Worm (Caenorhabditis elegans) whole organism, late embryonic: Measurements from ENCODE around the gene grd-13.
A peak's percentile ranks its signal among the peaks of the same experiment; 100 is the strongest.

Source experiments
- C08G9.2 ChIP-seq: sonication (generic microtip); optimal IDR thresholded peaks from 2 replicates; lab custom pipeline; 2016; ENCODE audit warnings: mild to moderate bottlenecking, missing genetic modification characterization, moderate library complexity, missing compliant biosample characterization
- C38D4.7 ChIP-seq: fragments of 200-800 bp; sonication (Bioruptor generic); optimal IDR thresholded peaks from 2 replicates; lab custom pipeline; 2018; ENCODE audit warnings: mild to moderate bottlenecking, missing genetic modification characterization, moderate library complexity, missing compliant biosample characterization
- K02D7.2 ChIP-seq: sonication (generic microtip); optimal IDR thresholded peaks from 2 replicates; lab custom pipeline; 2017; ENCODE audit warnings: mild to moderate bottlenecking, missing genetic modification characterization, missing compliant biosample characterization
- ahr-1 ChIP-seq: sonication (generic microtip); optimal IDR thresholded peaks from 2 replicates; lab custom pipeline; 2016; ENCODE audit warnings: missing genetic modification characterization, missing compliant biosample characterization
- ama-1 ChIP-seq: fragments of 150-350 bp; optimal IDR thresholded peaks from 2 replicates; lab custom pipeline; 2014
- ceh-14 ChIP-seq: sonication (generic microtip); optimal IDR thresholded peaks from 2 replicates; lab custom pipeline; 2016; ENCODE audit warnings: missing genotype, missing genetic modification characterization, missing compliant biosample characterization
- ceh-22 ChIP-seq: sonication (generic microtip); optimal IDR thresholded peaks from 2 replicates; lab custom pipeline; 2017; ENCODE audit warnings: missing biosample characterization, missing genetic modification characterization
- ceh-31 ChIP-seq: sonication (generic microtip); optimal IDR thresholded peaks from 2 replicates; lab custom pipeline; 2016; ENCODE audit warnings: missing genetic modification characterization, missing compliant biosample characterization
- ceh-34 ChIP-seq: sonication (generic microtip); optimal IDR thresholded peaks from 2 replicates; lab custom pipeline; 2016; ENCODE audit warnings: mild to moderate bottlenecking, missing genetic modification characterization, missing compliant biosample characterization
- ceh-45 ChIP-seq: fragments of 200-800 bp; sonication (Bioruptor generic); IDR thresholded peaks from 2 replicates; pipeline ENCODE4 v1.3.6; 2022; ENCODE audit warnings: missing genetic modification reagents, missing genetic modification characterization, missing compliant biosample characterization
- ceh-48 ChIP-seq: sonication (generic microtip); optimal IDR thresholded peaks from 2 replicates; lab custom pipeline; 2016; ENCODE audit warnings: missing genetic modification characterization, inconsistent platforms, missing compliant biosample characterization
- ceh-6 ChIP-seq: fragments of 200-800 bp; sonication (Bioruptor generic); optimal IDR thresholded peaks from 2 replicates; lab custom pipeline; 2018; ENCODE audit warnings: mild to moderate bottlenecking, missing genetic modification characterization, missing compliant biosample characterization
- che-1 ChIP-seq: sonication (generic microtip); optimal IDR thresholded peaks from 2 replicates; lab custom pipeline; 2016; ENCODE audit warnings: mild to moderate bottlenecking, missing genetic modification characterization, missing compliant biosample characterization
- dmd-4 ChIP-seq: sonication (generic microtip); optimal IDR thresholded peaks from 2 replicates; lab custom pipeline; 2016; ENCODE audit warnings: borderline replicate concordance, missing genetic modification characterization, missing compliant biosample characterization
- dve-1 ChIP-seq: sonication (generic microtip); optimal IDR thresholded peaks from 2 replicates; lab custom pipeline; 2017; ENCODE audit warnings: antibody characterized with exemption, mild to moderate bottlenecking, missing genetic modification characterization, missing compliant biosample characterization
- elt-2 ChIP-seq: sonication (generic microtip); optimal IDR thresholded peaks from 2 replicates; lab custom pipeline; 2016; ENCODE audit warnings: missing genetic modification reagents, missing genetic modification characterization, missing compliant biosample characterization
- ets-4 ChIP-seq: sonication (generic microtip); optimal IDR thresholded peaks from 2 replicates; lab custom pipeline; 2016; ENCODE audit warnings: missing genetic modification characterization, missing compliant biosample characterization
- eyg-1 ChIP-seq: sonication (generic microtip); optimal IDR thresholded peaks from 2 replicates; lab custom pipeline; 2016; ENCODE audit warnings: missing genotype, missing genetic modification characterization, missing compliant biosample characterization
- fax-1 ChIP-seq: sonication (generic microtip); optimal IDR thresholded peaks from 2 replicates; lab custom pipeline; 2016; ENCODE audit warnings: missing genotype, missing genetic modification characterization, missing compliant biosample characterization
- fkh-10 ChIP-seq: fragments of 150-350 bp; optimal IDR thresholded peaks from 2 replicates; lab custom pipeline; 2014; ENCODE audit warnings: missing biosample characterization, missing genetic modification reagents, missing genetic modification characterization
- gmeb-2 ChIP-seq: sonication (generic microtip); optimal IDR thresholded peaks from 2 replicates; lab custom pipeline; 2016; ENCODE audit warnings: missing genetic modification characterization, inconsistent platforms, missing compliant biosample characterization
- hlh-13 ChIP-seq: fragments of 200-800 bp; sonication (Bioruptor generic); optimal IDR thresholded peaks from 2 replicates; lab custom pipeline; 2018; ENCODE audit warnings: mild to moderate bottlenecking, missing genetic modification characterization, missing compliant biosample characterization
- hlh-8 ChIP-seq: sonication (generic microtip); optimal IDR thresholded peaks from 2 replicates; lab custom pipeline; 2016; ENCODE audit warnings: missing genotype, missing genetic modification characterization, missing compliant biosample characterization
- mec-3 ChIP-seq: sonication (generic microtip); optimal IDR thresholded peaks from 2 replicates; lab custom pipeline; 2016; ENCODE audit warnings: borderline replicate concordance, missing genetic modification characterization, missing compliant biosample characterization
- nfya-1 ChIP-seq: sonication (generic microtip); optimal IDR thresholded peaks from 2 replicates; lab custom pipeline; 2017; ENCODE audit warnings: missing genetic modification characterization, mild to moderate bottlenecking, missing compliant biosample characterization, antibody characterized with exemption, moderate library complexity
- pag-3 ChIP-seq: sonication (generic microtip); optimal IDR thresholded peaks from 2 replicates; lab custom pipeline; 2016; ENCODE audit warnings: missing compliant biosample characterization, missing genetic modification characterization, borderline replicate concordance
- pat-9 ChIP-seq: fragments of 200-800 bp; sonication (Bioruptor generic); optimal IDR thresholded peaks from 2 replicates; lab custom pipeline; 2018; ENCODE audit warnings: mild to moderate bottlenecking, missing genetic modification characterization, moderate library complexity, missing compliant biosample characterization
- pax-1 ChIP-seq: fragments of 150-350 bp; optimal IDR thresholded peaks from 2 replicates; lab custom pipeline; 2014; ENCODE audit warnings: missing biosample characterization, missing genetic modification characterization
- pha-4 ChIP-seq: fragments of 150-350 bp; optimal IDR thresholded peaks from 2 replicates; lab custom pipeline; 2018; ENCODE audit warnings: missing biosample characterization, missing genetic modification reagents, missing genetic modification characterization
- pqm-1 ChIP-seq: sonication (generic microtip); optimal IDR thresholded peaks from 2 replicates; lab custom pipeline; 2016; ENCODE audit warnings: missing genetic modification characterization, missing compliant biosample characterization
- pros-1 ChIP-seq: fragments of 150-350 bp; optimal IDR thresholded peaks from 2 replicates; lab custom pipeline; 2014; ENCODE audit warnings: missing biosample characterization, missing genetic modification reagents, missing genetic modification characterization
- sdc-2 ChIP-seq: sonication (generic microtip); optimal IDR thresholded peaks from 2 replicates; lab custom pipeline; 2016; ENCODE audit warnings: missing genotype, missing genetic modification characterization, missing compliant biosample characterization
- sox-2 ChIP-seq: fragments of 200-800 bp; sonication (Bioruptor generic); IDR thresholded peaks from 2 replicates; pipeline ENCODE4 v1.3.6; 2022; ENCODE audit warnings: missing genetic modification reagents, missing genetic modification characterization, missing compliant biosample characterization
- sox-4 ChIP-seq: sonication (generic microtip); optimal IDR thresholded peaks from 2 replicates; lab custom pipeline; 2017; ENCODE audit warnings: mild to moderate bottlenecking, missing genetic modification characterization, inconsistent platforms, missing compliant biosample characterization
- syd-9 ChIP-seq: sonication (generic microtip); optimal IDR thresholded peaks from 2 replicates; lab custom pipeline; 2016; ENCODE audit warnings: mild to moderate bottlenecking, missing genetic modification characterization, moderate library complexity, missing compliant biosample characterization
- tbx-2 ChIP-seq: sonication (generic microtip); optimal IDR thresholded peaks from 2 replicates; lab custom pipeline; 2016; ENCODE audit warnings: missing genetic modification characterization, missing compliant biosample characterization
- tbx-7 ChIP-seq: sonication (generic microtip); optimal IDR thresholded peaks from 2 replicates; lab custom pipeline; 2016; ENCODE audit warnings: missing genotype, missing genetic modification characterization, missing compliant biosample characterization
- ttx-3 ChIP-seq: sonication (generic microtip); optimal IDR thresholded peaks from 2 replicates; lab custom pipeline; 2016; ENCODE audit warnings: missing genetic modification reagents, missing genetic modification characterization, missing compliant biosample characterization
- unc-42 ChIP-seq: sonication (generic microtip); optimal IDR thresholded peaks from 2 replicates; lab custom pipeline; 2016; ENCODE audit warnings: missing genotype, missing genetic modification characterization, missing compliant biosample characterization
- zip-5 ChIP-seq: sonication (generic microtip); optimal IDR thresholded peaks from 2 replicates; lab custom pipeline; 2016; ENCODE audit warnings: missing genetic modification characterization, missing compliant biosample characterization
- ztf-16 ChIP-seq: sonication (generic microtip); optimal IDR thresholded peaks from 2 replicates; lab custom pipeline; 2017; ENCODE audit warnings: missing genetic modification characterization, missing compliant biosample characterization

The grd-13 gene

DNA sequence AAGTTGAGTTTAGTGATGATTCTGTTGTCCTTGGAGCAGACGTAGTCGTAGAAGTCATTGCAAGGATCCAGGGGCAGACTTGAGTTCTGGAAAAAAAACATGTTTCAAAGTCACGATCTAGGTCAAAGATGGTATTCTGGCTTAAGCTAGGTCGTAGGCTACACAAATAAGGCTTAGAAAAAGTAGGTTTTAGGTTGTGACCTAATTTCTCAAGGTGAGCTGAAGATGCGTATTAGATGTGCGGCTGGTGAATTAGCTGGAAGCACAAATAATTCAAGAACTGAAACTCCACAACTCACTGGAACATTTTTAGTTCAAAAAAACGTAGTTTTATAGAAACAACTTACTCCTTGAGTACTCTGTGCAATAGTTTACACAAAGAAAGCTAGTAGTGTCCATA, 6.0 kb downstream of the grd-13 start, which contains the start of gene F09D12.2:
TSS of gene F09D12.2 (minus strand) at position 101 of the 400 bp plus-strand sequence.
- TF ChIP-seq ama-1 (lab: Kevin White, UChicago) (no peak), sdc-2 (tag; lab: Kevin White, UChicago) (no peak), che-1 (tag; lab: Kevin White, UChicago) (no peak), pqm-1 (tag; lab: Kevin White, UChicago) (no peak), elt-2 (tag; lab: Kevin White, UChicago) (no peak), nfya-1 (tag; lab: Kevin White, UChicago) (no peak), pag-3 (tag; lab: Kevin White, UChicago) (no peak), pros-1 (tag; lab: Kevin White, UChicago) (no peak), C38D4.7 (GFP tag; lab: Kevin White, UChicago) (no peak), ceh-6 (no peak), sox-2 (GFP tag; lab: Robert Waterston, UW) (no peak), unc-42 (tag; lab: Kevin White, UChicago) (no peak), fax-1 (tag; lab: Kevin White, UChicago) (no peak), hlh-13 (GFP tag; lab: Kevin White, UChicago) (no peak), ceh-14 (tag; lab: Kevin White, UChicago) (no peak), gmeb-2 (tag; lab: Kevin White, UChicago) (no peak)

ce11 chrIV:3444614-3445013, 6.5 kb downstream of the grd-13 start, which contains the start of gene F58E2.5:
Gene F58E2.5, plus strand, starts transcription at chrIV:3444914.
- TF ChIP-seq dmd-4 (tag; lab: Kevin White, UChicago) (no peak), ahr-1 (tag; lab: Kevin White, UChicago) (no peak), zip-5 (tag; lab: Kevin White, UChicago) (no peak), nfya-1 (tag; lab: Kevin White, UChicago) (no peak)

DNA sequence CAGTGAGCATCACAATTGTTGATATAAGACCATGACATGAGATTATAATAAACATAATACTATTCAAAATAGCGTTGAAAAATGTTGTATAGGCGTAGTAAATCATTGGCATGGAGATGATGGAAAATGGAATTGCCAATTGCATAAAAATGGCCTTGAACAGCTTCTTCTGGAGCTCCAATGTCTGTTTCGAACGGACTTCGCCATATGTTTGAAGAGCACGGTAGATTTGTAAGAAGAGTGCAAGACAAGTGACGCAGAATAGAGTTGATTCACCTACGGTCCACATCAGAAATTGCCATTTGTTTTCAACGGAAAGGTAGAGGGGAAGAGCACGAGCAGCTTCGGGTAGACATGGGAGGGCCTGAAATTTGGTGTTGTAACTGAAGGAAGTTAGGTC, 9.2 kb downstream of the grd-13 start:
- TF ChIP-seq ceh-45 (GFP tag; lab: Robert Waterston, UW) (no peak), ceh-34 (no peak)
- TF ChIP-seq, all 69 proteins: peak for 0

- TF ChIP-seq ama-1 (lab: Kevin White, UChicago) (no peak), mec-3 (no peak)
Observed at ce11 chrIV:3452516-3452915, 14.4 kb downstream of the grd-13 start.

DNA sequence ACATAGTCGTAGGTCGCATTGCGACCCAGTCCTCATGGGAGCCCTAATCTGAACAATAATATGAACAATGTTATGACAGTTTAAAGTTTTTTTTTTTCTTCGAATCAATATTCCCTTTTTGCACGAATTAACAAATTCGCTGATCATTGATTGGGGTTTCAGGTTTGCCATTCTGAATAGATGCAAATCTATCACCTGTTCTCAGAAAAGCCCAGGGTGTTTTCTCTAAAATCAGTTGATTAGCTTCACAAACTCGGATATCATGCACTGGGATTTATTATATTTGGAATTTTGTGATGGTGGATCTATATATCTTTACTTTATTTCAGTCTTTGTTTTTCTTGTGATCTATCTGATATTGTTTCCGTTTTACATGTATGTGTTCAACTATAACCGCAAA, 15.2 kb downstream of the grd-13 start, which contains the start of gene srz-23:
TSS of gene srz-23 (plus strand) at position 263 of the 400 bp plus-strand sequence.
- no peak for TF ChIP-seq syd-9 (tag; lab: Kevin White, UChicago)
- no peak for TF ChIP-seq gmeb-2 (tag; lab: Kevin White, UChicago)
- no peak for TF ChIP-seq ttx-3
- TF ChIP-seq ceh-48 (tag; lab: Kevin White, UChicago) = no peak
- TF ChIP-seq K02D7.2 (tag; lab: Kevin White, UChicago) = no peak
- no peak for TF ChIP-seq fkh-10
- TF ChIP-seq dve-1 (tag; lab: Kevin White, UChicago) = no peak
- TF ChIP-seq ztf-16 (tag; lab: Kevin White, UChicago) = no peak
- TF ChIP-seq ceh-31 (tag; lab: Kevin White, UChicago) = no peak
- no peak for TF ChIP-seq ama-1 (lab: Kevin White, UChicago)

DNA sequence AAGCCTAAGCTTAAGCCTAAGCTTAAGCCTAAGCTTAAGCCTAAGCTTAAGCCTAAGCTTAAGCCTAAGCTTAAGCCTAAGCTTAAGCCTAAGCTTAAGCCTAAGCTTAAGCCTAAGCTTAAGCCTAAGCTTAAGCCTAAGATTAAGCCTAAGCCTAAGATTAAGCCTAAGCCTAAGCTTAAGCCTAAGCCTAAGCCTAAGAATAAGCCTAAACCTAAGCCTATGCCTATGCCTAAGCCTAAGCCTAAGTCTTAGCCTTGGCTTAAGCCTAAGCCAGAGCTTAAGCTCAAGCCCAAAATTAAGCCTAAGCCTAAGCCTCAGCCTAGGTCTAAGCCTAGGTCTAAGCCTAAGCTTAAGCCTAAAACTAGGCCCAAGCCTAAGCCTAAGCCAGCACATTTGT, 17.3 kb downstream of the grd-13 start:
- TF ChIP-seq dve-1 (tag; lab: Kevin White, UChicago) = peak; percentile 100

DNA sequence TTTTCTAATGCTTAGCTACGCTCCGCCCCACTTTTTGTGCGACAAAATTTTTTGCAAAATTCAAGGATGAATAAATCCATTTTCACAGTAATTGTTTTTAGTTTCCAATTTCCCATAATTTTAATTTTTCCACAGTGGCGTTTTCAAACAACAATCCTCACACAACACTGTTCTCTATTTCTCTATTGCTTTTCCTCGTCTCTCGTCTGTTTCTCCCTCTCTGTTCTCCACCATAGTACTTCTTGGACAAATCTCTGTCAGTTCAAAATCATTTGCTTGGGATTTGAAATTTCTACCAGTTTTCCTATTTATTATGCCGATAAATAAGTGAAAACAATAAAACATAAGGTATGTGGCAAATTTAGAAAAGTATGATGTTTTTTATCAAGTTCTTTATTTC, 25.1 kb downstream of the grd-13 start, which contains the start of gene F58E2.4:
TSS of gene F58E2.4 (plus strand) at position 134 of the 400 bp plus-strand sequence.
- TF ChIP-seq pax-1 (no peak), ceh-34 (no peak), C08G9.2 (no peak), ttx-3 (no peak), hlh-8 (tag; lab: Kevin White, UChicago) (no peak), K02D7.2 (tag; lab: Kevin White, UChicago) (no peak), pros-1 (tag; lab: Kevin White, UChicago) (no peak), tbx-2 (no peak), ztf-16 (tag; lab: Kevin White, UChicago) (no peak), ama-1 (lab: Kevin White, UChicago) (no peak), ets-4 (tag; lab: Kevin White, UChicago) (no peak), sox-4 (tag; lab: Kevin White, UChicago) (no peak), pha-4 (tag; lab: Kevin White, UChicago) (no peak), ceh-22 (no peak), pat-9 (tag; lab: Kevin White, UChicago) (no peak), eyg-1 (tag; lab: Kevin White, UChicago) (no peak), tbx-7 (tag; lab: Kevin White, UChicago) (no peak)
